Fruit fly (Drosophila melanogaster) Kc167 (cell line): Measurements from ENCODE around the gene Capr.

ENCODE experiments used
- Myc ChIP-seq: fragments of >200 bp; optimal IDR thresholded peaks from 2 replicates; lab custom pipeline; 2017; ENCODE audit warnings: missing external identifiers
- Sin3A ChIP-seq: fragments of >200 bp; optimal IDR thresholded peaks from 2 replicates; lab custom pipeline; 2018; ENCODE audit warnings: missing external identifiers
- h ChIP-seq: fragments of >200 bp; optimal IDR thresholded peaks from 3 replicates; lab custom pipeline; 2018; ENCODE audit warnings: missing external identifiers
- insv ChIP-seq: fragments of >200 bp; optimal IDR thresholded peaks from 3 replicates; lab custom pipeline; 2018; ENCODE audit warnings: missing external identifiers
- psq ChIP-seq: fragments of >200 bp; optimal IDR thresholded peaks from 2 replicates; lab custom pipeline; 2017; ENCODE audit warnings: missing external identifiers
- ttk ChIP-seq: sonication (Bioruptor generic); optimal IDR thresholded peaks from 2 replicates; lab custom pipeline; 2017; ENCODE audit warnings: missing external identifiers

The Capr gene

DNA sequence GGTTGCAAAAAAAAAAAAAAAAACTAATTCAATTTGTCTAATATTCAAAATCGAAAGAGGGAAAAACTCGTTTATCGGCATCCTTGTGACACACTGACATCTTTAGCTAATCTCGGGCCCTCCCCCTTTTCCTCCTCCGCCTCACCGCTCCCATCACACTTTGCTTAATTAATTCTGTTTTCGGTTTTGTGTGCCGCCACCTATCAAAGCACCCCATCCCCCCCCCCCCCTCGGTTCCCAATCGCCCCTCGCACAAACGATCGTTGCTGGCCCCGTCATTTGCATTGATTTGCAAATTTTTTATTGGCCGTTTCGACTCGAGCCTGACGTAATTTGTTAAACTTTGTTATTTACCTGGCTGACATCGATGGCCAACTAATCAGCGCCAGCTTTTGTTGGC is 44.7 kb downstream of the Capr start:
- TF ChIP-seq Sin3A (lab: Kevin White, UChicago) (no peak), insv (lab: Kevin White, UChicago) (no peak), h (no peak), Myc (lab: Kevin White, UChicago) (no peak), ttk (lab: Kevin White, UChicago) (no peak), psq (lab: Kevin White, UChicago) (no peak)

DNA sequence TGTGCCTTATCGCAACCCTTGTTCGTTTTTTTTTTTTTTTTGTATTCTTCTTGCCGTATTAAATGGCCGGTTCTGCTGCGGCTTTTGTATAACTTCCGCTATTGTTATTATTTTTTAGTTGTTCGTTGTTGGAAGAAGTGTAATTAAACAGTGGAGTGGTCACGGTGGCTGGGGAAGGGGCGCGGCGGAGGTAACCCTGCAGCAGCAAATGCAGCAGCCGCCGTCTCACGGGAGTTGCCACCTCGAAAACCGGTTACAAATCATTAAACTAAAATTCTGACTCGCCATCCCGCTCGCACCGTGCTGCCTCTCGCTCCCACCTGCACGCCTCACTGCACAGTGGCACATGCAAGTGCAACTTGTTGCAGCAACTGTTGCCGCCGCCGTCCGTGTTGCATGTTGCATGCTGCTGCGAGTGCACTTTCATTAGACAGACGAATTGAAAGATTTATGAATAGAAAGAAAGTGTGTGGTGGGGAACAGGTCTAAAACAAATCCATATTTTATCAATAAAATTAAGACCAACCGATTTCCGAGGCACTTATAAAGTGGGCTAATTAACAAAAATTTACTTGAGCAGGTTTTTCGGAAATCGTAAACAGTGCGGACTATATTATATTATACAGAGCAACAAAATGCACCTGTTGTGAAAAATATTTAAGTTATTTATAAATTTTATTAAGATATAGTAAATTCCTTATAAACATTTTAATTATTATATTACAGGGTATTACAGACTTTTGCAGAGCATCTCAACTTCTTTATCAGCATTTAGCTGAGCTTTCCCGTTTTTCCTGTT is 45.3 kb downstream of the Capr start:
- TF ChIP-seq psq (lab: Kevin White, UChicago) (no peak), h (no peak), insv (lab: Kevin White, UChicago) (no peak), Sin3A (lab: Kevin White, UChicago) (no peak), ttk (lab: Kevin White, UChicago) (no peak), Myc (lab: Kevin White, UChicago) (no peak)

DNA sequence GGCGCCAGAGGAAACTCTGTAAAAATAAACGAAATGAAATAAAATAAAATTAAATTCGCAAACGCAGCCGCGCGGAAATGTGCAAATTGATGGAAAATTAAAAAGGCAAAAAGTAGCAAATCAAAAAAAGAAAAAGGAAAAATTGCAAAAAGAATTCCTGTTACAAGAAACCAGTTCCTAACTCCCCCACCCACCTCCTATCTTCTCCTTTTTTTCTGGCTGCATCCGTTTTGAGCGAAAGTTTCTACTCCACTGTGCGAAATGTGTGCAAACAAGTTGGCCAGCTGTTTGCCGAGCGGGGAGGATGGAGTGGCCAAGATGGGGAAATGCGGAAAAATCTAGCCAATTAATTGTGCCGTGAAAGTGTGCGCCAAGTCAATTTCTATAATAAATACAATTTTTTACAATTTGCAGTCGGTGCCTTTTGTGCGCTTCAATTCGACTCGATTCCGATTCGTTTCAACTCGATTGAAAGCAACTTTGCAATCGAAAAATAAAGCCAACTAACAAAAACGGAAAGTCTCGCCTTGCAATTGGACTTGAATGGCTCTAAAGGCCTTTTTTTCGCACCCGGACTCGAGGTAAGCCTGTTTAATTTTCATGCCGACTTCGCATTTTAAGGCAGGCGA is 46.6 kb downstream of the Capr start:
- TF ChIP-seq Sin3A (lab: Kevin White, UChicago) (no peak), insv (lab: Kevin White, UChicago) (no peak), ttk (lab: Kevin White, UChicago) (no peak), h (no peak), psq (lab: Kevin White, UChicago) (no peak), Myc (lab: Kevin White, UChicago) (no peak)

DNA sequence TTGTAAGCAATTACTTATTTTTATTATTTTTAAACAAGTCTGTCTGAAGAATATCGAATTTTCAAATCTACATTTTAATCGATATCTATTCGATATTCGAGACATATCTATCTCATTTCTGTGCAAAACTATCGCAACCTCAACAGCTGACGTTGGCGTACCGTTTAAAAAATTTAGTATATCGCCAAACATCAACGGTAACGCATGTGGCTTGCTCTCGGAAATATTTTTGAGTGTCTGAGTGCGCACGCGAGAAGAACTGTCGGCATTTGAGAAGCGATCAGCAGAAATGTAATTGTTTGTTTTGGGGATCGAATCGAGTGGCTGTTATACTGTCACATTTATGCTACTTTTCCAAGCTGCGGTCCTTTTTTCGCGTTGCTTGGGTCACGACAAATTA is 47.3 kb downstream of the Capr start, which contains the start of gene MYPT-75D:
TSS of gene MYPT-75D (plus strand) at position 174 of the 400 bp plus-strand sequence.
- TF ChIP-seq ttk (lab: Kevin White, UChicago) = no peak

DNA sequence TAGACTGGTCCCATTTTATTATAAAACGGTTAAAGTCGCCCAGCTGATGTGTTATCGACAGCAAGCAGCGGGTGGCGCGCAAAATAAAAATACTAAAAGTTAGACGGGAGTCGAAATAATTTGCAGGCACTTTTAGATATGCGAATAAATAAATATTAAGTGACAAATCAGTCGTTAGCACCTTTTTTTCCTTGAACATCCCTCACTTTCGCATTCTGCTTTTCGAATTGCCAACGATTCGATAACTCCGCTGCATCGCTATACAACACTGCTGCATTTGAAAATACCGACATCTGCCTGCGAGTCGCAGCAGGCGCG is 50.7 kb downstream of the Capr start, which contains the start of gene bora:
TSS of gene bora (plus strand) at position 271 of the 318 bp plus-strand sequence.
- TF ChIP-seq h (no peak), Myc (lab: Kevin White, UChicago) (no peak), Sin3A (lab: Kevin White, UChicago) (no peak), psq (lab: Kevin White, UChicago) (no peak), insv (lab: Kevin White, UChicago) (no peak)

DNA sequence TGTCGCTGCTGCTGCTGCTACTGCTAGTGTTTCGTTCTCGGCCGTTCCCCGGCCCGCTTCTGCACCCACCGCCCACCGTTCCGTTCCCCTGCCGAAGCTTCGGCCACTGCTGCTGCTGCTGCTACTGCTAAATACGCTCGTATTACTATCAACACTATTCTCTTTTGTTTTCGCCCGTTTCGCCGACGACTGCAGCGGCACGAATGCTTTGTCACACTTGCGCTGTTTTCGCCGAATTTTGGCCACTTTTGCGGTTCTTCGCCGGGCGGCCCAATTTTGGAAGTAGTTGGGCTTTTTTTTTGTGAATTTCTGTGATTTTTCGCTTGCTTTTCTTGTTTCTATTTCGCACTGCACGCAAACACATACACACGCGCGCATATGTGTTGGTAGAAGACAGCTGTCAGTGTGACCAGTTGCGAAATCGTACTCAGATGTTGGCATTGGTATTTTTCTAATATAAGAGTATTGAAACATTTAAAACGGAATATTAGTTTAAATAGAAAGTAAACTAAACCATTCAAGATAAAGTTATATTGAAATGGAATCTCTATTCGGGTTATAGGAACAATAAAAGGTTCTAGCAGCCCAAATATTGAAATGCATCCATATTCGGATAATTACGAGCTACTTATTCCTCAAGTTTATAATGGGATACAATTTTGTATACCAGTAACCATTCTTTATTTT is 51.2 kb downstream of the Capr start, which contains the start of gene not:
TSS of gene not (minus strand) at position 395 of the 687 bp plus-strand sequence.
- TF ChIP-seq h (no peak), insv (lab: Kevin White, UChicago) (no peak), psq (lab: Kevin White, UChicago) (no peak), Myc (lab: Kevin White, UChicago) (no peak), ttk (lab: Kevin White, UChicago) (no peak), Sin3A (lab: Kevin White, UChicago) (no peak)

DNA sequence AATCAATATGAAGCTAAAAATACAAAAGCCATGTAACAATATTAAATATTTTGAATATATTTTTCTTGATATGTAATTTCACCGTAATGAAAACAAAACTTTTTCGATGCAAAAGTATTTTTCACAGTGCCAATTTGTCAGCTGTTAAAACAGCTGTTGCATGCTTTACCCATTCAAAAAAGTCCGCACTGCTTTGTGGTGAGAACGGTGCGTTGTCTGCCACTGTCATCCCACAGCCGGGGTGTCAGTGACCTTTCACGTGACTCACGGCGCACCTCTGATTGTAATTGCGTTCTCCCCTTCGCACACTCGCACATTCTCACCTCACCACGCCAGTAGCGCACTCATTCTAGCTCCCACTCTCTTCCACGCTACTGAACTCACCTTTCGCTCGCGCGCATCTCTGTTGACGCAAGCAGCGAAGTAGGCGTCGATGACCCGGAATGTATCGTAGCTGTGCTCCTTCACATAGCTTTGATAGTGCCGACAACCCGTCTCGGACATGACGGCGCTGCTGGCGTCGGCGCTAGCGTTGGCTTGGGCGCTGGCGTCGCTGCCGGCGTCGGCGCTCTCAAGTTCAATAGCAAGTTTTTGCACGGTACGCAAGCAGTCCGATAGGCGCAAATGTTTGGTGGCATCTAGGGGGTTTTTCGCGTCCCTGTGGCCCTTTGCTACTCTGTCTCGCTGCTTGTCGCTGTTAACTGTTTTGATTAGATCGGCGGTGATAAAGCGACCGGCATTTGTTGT is 52.0 kb downstream of the Capr start:
- TF ChIP-seq Sin3A (lab: Kevin White, UChicago) (no peak), ttk (lab: Kevin White, UChicago) (no peak), psq (lab: Kevin White, UChicago) (no peak), h (no peak), Myc (lab: Kevin White, UChicago) (no peak), insv (lab: Kevin White, UChicago) (no peak)
